Worm (Caenorhabditis elegans) whole organism, L4 larva: Measurements from ENCODE around the gene leo-1.

Experiments used
- R02D3.7 ChIP-seq: fragments of 150-350 bp; sonication (generic microtip); optimal IDR thresholded peaks from 3 replicates; lab custom pipeline; 2014; ENCODE audit warnings: missing biosample characterization, missing genetic modification characterization
- ceh-28 ChIP-seq: fragments of 150-350 bp; optimal IDR thresholded peaks from 2 replicates; lab custom pipeline; 2014; ENCODE audit warnings: missing biosample characterization, missing genetic modification reagents, missing genetic modification characterization
- ceh-62 ChIP-seq: sonication (generic microtip); optimal IDR thresholded peaks from 2 replicates; lab custom pipeline; 2017; ENCODE audit warnings: missing biosample characterization, missing genetic modification characterization
- lin-39 ChIP-seq: fragments of 150-350 bp; optimal IDR thresholded peaks from 2 replicates; lab custom pipeline; 2014; ENCODE audit warnings: missing biosample characterization, missing genetic modification reagents, missing genetic modification characterization
- madf-5 ChIP-seq, 2 experiments: fragments of 200-800 bp; sonication (Bioruptor generic); IDR thresholded peaks; 2 replicates each; pipeline ENCODE4 v1.3.6; 2022; ENCODE audit warnings: missing compliant biosample characterization in 2 of 2, missing genetic modification characterization in 2 of 2
- mdl-1 ChIP-seq, 2 experiments: fragments of 150-350 bp in 1 of 2; sonication (generic microtip) in 1 of 2; optimal IDR thresholded peaks; 2 replicates each; lab custom pipeline; 2014 to 2017; ENCODE audit warnings: missing biosample characterization in 2 of 2, missing genetic modification characterization in 2 of 2
- nhr-76 ChIP-seq: fragments of 150-350 bp; optimal IDR thresholded peaks from 2 replicates; lab custom pipeline; 2014; ENCODE audit warnings: missing biosample characterization, missing genetic modification characterization
- pqm-1 ChIP-seq: sonication (generic microtip); optimal IDR thresholded peaks from 2 replicates; lab custom pipeline; 2017; ENCODE audit warnings: missing biosample characterization, missing genetic modification characterization
- skn-1 ChIP-seq: fragments of 150-350 bp; optimal IDR thresholded peaks from 2 replicates; lab custom pipeline; 2014; ENCODE audit warnings: missing biosample characterization, missing genetic modification characterization
- ztf-11 ChIP-seq: fragments of 150-350 bp; optimal IDR thresholded peaks from 2 replicates; lab custom pipeline; 2014; ENCODE audit warnings: missing biosample characterization, missing genetic modification characterization

DNA sequence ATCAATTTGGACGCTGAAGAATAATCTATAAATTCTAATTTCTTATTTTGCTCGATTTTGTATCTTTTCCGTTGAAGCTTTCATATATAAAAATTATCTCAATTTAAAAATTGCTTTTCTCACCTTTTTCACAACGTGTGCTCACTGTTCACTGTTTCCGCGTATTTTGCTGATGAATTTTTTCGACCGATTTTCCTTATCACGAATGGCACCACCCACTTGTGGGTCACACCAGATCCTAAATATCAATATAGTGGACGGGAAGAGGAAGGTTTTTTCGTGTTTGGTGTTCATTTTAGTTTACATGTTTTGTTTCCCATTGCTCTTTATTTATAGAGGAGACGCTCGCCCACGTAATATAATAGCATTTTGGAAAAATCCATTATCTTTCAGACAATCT is 13.5 kb downstream of the leo-1 start:
- TF ChIP-seq ceh-62 (tag; lab: Kevin White, UChicago): no peak
- TF ChIP-seq ceh-28 (tag; lab: Kevin White, UChicago): no peak
- no peak for TF ChIP-seq ztf-11
- no peak for TF ChIP-seq lin-39 (tag; lab: Kevin White, UChicago)
- no peak for TF ChIP-seq R02D3.7
- TF ChIP-seq skn-1 (tag; lab: Kevin White, UChicago): no peak
- no peak for TF ChIP-seq madf-5 (GFP tag; IDR thresholded peaks at IDR 0.05; lab: Robert Waterston, UW)
- TF ChIP-seq nhr-76 (tag; lab: Kevin White, UChicago): no peak
- TF ChIP-seq pqm-1: no peak
- TF ChIP-seq mdl-1 (tag; optimal IDR thresholded peaks at IDR 0.05; lab: Kevin White, UChicago): no peak
